Fruit fly (Drosophila melanogaster) whole organism: ENCODE measurements around the gene Cubn2.

Experiments used
- Dll ChIP-seq: fragments of >200 bp; optimal IDR thresholded peaks from 2 replicates; lab custom pipeline; 2017
- EcR ChIP-seq, 2 experiments: fragments of >200 bp; optimal IDR thresholded peaks; 2 replicates each; lab custom pipeline; 2017; ENCODE audit warnings: missing biosample characterization in 2 of 2, missing genetic modification characterization in 2 of 2, missing genetic modification reagents in 2 of 2

DNA sequence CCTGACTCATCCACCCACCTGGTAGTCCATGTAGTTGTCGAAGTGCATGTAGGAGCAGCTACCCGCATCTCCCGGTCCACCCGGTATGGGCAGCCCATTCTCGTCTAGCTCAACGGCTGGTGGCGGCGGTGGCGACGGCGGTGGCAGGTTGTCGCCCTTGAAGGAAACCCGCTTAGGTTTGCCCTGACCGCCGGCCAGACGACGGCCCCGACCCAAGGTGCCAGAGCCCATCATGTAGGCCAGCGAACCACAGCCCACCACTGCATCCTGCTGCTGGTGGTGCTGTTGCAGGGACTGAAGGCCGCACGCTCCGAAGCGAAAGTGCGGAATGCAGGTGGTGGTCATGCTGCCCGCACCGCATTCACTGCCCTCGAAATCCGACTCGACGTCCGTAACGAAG, 47.7 kb upstream of the Cubn2 start:
- TF ChIP-seq EcR (GFP tag; optimal IDR thresholded peaks at IDR 0.05; lab: Kevin White, UChicago): no peak
- no peak for TF ChIP-seq Dll (lab: Kevin White, UChicago)
